Fruit fly (Drosophila melanogaster) whole organism, pupa: Measurements from ENCODE around the gene fru.

Experiments used
- CG13204 ChIP-seq: fragments of 200-800 bp; sonication (Bioruptor generic); optimal IDR thresholded peaks from 2 replicates; lab custom pipeline; 2018; ENCODE audit warnings: missing biosample characterization, mild to moderate bottlenecking, missing genetic modification characterization, moderate library complexity
- CG32121 ChIP-seq: fragments of 200-800 bp; sonication (Bioruptor generic); IDR thresholded peaks from 2 replicates; pipeline ENCODE4 v1.3.6; 2022; ENCODE audit warnings: missing biosample characterization, missing genetic modification characterization
- CG34367 ChIP-seq: fragments of 200-800 bp; sonication (Bioruptor generic); optimal IDR thresholded peaks from 2 replicates; lab custom pipeline; 2018; ENCODE audit warnings: missing biosample characterization, mild to moderate bottlenecking, missing genetic modification characterization
- CG8159 ChIP-seq: fragments of 200-800 bp; sonication (Bioruptor generic); optimal IDR thresholded peaks from 3 replicates; lab custom pipeline; 2018; ENCODE audit warnings: missing biosample characterization, mild to moderate bottlenecking, missing genetic modification characterization, moderate library complexity
- CG8301 ChIP-seq: fragments of 200-800 bp; sonication (Bioruptor generic); optimal IDR thresholded peaks from 2 replicates; lab custom pipeline; 2018; ENCODE audit warnings: missing biosample characterization, mild to moderate bottlenecking, missing genetic modification characterization
- EcR ChIP-seq: fragments of 200-800 bp; sonication (Bioruptor generic); optimal IDR thresholded peaks from 3 replicates; lab custom pipeline; 2019; ENCODE audit warnings: missing biosample characterization, missing genetic modification characterization, mild to moderate bottlenecking, moderate library complexity, missing genetic modification reagents
- Snoo ChIP-seq: fragments of 200-800 bp; sonication (Bioruptor generic); optimal IDR thresholded peaks from 3 replicates; lab custom pipeline; 2017; ENCODE audit warnings: missing biosample characterization, mild to moderate bottlenecking, missing genetic modification characterization, inconsistent platforms
- fd96Ca ChIP-seq: fragments of 200-800 bp; sonication (Bioruptor generic); IDR thresholded peaks from 3 replicates; pipeline ENCODE4 v1.3.6; 2022; ENCODE audit warnings: missing biosample characterization, missing genetic modification characterization
- rn ChIP-seq: fragments of 200-800 bp; sonication (Bioruptor generic); IDR thresholded peaks from 2 replicates; pipeline ENCODE4 v1.3.6; 2022; ENCODE audit warnings: missing biosample characterization, missing genetic modification characterization

dm6 chr3R:18580979-18581378, 35.6 kb upstream of the fru start:
- TF ChIP-seq CG8159 (tag; lab: Kevin White, UChicago): no peak
- no peak for TF ChIP-seq EcR (GFP tag; lab: Kevin White, UChicago)
- TF ChIP-seq rn (GFP tag; lab: Robert Waterston, UW): no peak
- no peak for TF ChIP-seq CG8301 (tag; lab: Kevin White, UChicago)
- no peak for TF ChIP-seq CG13204 (GFP tag; lab: Kevin White, UChicago)
- TF ChIP-seq CG32121: no peak
- TF ChIP-seq CG34367 (tag; lab: Kevin White, UChicago): no peak
- no peak for TF ChIP-seq Snoo (tag; lab: Kevin White, UChicago)
- no peak for TF ChIP-seq fd96Ca (GFP tag; lab: Robert Waterston, UW)
